Fruit fly (Drosophila melanogaster): ENCODE results near the gene CG7906.
A peak's percentile ranks its signal among the peaks of the same experiment; 100 is the strongest.

Gene CG7906

DNA sequence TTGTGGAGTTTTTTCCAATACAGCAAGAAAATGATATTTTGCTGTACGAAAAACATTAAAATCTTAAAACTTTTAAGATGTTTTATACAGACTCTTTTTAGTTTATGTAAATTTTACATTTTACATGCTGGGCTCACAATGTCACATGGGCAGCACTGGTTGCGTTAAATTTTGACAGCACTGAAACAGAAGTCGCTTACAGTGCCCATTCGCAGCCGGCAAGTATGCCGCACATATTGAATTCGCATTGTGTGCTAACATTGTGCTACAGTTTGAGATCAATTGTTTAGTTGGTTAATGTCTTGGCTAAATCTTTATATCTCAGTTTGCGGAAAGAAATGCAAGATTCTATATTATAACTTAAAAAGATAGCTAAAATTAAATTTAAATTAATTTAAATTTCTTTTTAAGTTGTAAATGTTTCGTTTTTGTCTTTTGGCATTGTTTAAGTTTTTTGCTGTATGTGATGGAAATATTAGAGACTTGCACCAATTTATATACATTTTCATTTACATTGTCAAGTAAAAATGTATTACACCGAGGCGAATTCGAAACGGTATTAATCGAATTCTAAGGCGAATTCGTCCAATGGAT is 24.0 kb upstream of the CG7906 start:
- TF ChIP-seq CG8478 (optimal IDR thresholded peaks at IDR 0.05), result no peak
- peak; percentile 52 to 81 for TF ChIP-seq CTCF (optimal IDR thresholded peaks at IDR 0.05)

DNA sequence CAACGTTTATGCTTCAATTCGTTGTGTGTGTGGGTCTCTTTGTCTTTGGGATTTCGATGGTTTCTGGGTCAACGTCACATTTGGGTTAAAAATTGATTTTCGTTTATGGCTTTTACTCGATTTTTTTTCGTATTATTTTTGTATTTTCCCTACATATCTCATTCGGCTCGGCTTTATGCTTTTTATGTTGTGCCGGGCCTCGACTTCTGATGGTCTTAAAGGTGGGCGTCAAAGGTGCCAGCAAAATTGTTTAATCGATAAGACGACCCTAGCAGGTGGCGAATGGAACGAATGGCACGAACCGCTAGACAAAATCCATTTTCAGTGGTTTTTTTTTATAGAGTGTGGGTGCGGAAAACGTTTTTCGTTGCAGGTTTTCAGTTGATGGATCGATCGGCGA is 20.3 kb upstream of the CG7906 start:
- no peak for TF ChIP-seq CG8478 (optimal IDR thresholded peaks at IDR 0.05)
- TF ChIP-seq CTCF (optimal IDR thresholded peaks at IDR 0.05), result no peak

DNA sequence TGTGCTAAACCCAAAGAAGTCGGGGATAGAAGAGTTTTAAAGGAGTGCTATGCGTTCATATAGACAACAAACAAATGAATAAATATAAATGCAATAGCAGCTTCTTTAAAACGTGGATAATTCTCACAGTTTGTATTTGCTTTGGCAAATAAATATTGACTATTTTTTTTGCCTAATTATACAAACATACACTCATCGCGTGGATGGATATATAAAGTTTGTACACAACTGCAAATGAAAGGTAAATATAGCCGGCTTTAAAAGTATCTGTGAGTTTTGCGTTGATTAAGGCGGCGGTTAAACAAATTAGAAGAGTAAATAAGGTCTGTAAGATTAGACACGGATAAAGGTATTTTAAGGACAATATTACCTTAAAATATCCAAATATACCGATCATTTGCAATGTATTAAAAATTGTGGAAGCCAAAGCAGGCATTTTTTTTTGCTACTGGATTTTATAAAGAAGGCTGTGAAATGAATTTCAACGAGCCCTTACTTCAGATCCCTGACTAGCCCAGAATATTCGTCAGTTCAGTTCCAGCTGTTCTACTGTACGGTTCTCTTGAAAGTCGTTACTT is 18.7 kb upstream of the CG7906 start, which contains the start of gene CG7768:
TSS of gene CG7768 (plus strand) at position 528 of the 578 bp plus-strand sequence.
- TF ChIP-seq CG8478 (optimal IDR thresholded peaks at IDR 0.05) (no peak), CTCF (optimal IDR thresholded peaks at IDR 0.05) (no peak)

DNA sequence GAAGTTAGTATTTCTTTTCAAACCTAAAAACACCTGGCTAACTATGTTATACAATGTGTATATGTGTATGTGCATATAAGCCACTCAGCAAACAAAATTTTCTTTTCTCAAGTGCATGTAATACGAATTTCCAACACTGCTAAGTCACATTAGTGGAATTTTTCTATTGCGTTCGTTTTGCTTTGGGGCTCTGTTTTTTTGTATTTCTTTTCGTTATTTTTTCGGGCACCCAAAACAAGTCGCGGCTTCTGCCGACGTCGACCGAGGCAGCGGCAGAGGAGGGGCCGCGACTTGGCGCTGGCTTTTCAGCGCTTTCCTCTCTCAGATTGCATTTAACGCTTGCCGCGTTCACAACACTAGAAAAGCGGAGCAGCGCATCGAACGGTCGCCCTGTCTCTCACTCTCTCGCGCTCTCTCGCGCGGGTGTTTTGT is 17.0 kb upstream of the CG7906 start:
- TF ChIP-seq CG8478 (optimal IDR thresholded peaks at IDR 0.05) (no peak), CTCF (optimal IDR thresholded peaks at IDR 0.05) (no peak)

DNA sequence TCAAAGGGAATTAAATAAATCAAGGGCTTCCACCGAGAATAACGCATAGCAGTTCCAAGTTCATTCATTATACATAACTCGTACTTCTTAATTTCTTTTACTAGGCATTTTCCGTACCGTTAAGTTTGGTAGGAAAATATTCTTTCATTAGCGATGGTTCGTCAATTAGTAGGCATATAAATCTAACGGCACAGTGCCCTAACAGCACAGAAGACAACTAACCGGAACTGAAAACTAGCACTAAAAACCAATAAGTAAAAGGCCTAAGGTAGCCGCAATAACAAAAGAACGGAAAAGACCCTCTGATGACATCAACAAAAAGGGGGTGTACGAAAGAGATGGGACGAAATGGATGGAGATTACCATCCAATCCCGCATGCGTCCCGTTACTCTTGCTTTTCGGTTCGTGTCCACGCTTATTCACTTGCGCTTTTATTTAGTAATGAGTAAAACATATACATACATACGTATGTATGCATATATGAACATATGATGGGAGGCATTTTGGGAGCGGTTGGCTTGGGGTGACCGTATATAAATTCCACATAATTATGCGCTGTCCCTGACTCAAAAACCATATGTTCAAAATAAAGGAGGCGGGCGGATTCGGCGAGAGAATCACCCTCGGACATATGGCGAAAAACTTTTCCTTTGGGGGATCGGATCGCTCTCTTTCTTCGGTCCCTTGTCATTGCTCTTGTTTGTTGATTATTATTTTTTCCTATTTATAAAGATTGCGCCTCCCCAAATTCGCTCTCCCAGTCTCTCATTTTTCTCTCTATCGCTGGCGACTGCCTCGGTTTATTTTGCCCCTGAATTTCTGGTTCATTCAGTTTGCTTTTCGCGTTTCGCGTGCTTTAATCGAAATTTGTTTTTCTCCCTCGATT is 15.6 kb upstream of the CG7906 start:
- no peak for TF ChIP-seq CTCF (optimal IDR thresholded peaks at IDR 0.05)

DNA sequence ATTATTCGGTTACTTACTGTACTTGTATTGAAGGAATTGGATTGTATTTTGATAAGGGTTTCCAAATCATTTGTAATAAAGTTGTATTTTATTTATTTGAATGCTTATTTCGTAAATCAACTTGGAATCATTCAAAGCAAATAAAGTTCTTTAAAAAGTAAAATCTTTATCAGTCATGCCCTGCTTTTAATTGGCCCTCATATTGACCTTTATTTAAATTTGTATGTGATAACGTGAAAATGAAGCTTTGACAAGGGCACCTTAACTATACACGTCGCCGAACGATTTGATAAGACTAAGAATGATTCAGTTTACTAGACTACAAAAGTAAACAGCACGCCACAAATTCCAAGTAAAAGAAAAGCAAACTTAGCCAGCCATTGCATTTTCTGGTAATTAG is 14.2 kb upstream of the CG7906 start:
- no peak for TF ChIP-seq CTCF (optimal IDR thresholded peaks at IDR 0.05)
- no peak for TF ChIP-seq CG8478 (optimal IDR thresholded peaks at IDR 0.05)

DNA sequence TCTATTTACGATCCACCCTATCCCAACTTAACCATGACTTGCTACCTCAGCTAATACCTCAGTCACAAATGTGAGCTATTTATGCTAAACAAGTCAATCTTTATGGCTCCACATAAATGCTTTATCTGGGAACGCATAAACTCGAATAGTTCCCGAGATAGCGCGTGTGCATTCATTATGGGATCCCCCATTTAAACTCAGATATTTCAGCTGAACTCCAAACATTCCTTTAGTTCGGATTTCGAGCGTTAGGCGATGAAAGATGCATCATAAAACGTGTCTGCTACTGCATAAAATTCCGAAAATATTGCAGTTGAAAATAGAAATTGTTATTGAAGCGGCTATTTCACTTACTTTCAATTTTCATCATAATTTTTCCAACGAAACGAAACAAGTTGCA is 13.0 kb upstream of the CG7906 start:
- TF ChIP-seq CG8478 (optimal IDR thresholded peaks at IDR 0.05), result no peak
- no peak for TF ChIP-seq CTCF (optimal IDR thresholded peaks at IDR 0.05)

DNA sequence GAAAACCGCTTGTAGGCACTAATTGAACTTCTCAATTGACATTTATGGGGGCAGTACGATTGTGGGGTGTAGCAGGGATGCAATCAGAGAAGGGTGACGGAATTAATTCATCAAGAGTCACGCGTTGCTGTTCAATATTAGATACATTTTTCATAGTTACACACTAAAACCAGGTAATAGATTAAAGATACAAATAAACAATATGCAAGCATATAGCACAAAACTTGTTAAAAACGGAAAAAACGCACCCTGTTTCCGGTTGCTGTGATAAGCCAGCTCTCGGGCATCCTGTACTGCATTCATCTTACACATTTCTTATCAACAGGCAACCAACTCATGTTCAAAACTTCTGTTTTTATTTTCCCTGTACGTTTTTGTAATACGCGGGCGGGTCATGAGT is 7.4 kb upstream of the CG7906 start:
- no peak for TF ChIP-seq CG8478 (optimal IDR thresholded peaks at IDR 0.05)
- TF ChIP-seq CTCF (optimal IDR thresholded peaks at IDR 0.05), result no peak

DNA sequence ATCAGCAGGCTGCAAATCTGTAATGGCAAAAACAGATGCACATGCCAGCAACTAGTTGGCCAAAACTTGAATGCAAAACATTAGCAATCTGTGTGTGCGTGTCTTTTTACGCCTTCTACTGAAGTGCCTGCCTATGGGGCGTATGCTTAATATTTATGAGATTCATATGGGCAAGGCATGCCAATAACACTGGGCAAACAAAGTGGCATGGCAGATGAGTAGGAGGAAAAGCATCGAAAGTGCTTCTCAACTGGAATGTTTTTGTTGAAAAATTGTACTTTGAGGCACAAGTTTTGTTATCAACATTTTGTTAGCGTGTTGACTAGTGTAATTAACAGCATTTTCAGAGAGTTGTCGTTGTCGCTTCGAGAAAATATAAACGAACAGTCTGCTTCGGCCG is 7.0 kb upstream of the CG7906 start:
- TF ChIP-seq CG8478 (optimal IDR thresholded peaks at IDR 0.05) (no peak), CTCF (optimal IDR thresholded peaks at IDR 0.05) (no peak)

DNA sequence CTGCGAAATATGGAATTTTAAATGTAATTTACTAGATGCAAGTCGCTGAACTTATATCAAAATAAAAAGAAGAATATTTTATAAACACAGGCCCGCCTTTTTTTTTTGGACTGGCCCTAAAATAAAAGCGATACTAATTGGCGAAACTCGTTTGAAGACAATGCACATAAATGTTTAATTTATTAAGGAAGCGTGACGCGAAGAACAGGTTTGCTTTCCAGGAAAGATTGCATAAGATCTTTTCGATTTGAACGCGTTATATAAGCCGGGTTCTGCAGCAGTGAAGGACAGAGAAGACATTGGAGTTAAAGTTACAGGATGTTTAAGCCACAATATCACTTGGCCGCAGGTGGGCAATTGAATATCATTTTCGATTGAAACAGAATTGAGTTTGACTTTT is 3.3 kb upstream of the CG7906 start, which contains the start of gene CG7924:
TSS of gene CG7924 (plus strand) at position 301 of the 400 bp plus-strand sequence.
- TF ChIP-seq CTCF (optimal IDR thresholded peaks at IDR 0.05) (no peak), CG8478 (optimal IDR thresholded peaks at IDR 0.05) (no peak)

DNA sequence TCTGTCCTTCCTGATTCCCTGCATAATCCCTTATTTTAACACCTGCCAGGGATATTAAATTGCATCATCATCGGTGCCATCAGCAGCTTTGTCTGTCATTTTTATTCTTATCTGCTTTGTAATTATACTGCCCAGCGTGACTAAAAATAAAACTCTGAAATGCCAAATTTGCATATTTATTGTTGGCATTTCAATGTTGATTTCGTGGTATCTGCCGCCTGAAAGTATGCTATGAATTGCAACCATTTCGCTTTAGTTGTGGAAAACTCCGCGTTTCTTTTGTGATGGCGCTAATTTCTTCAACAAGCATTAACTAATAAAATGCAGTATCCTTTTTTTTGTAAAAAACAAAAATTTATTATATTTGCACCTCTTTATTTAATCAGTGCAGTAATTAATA is 615 bp upstream of the CG7906 start, which contains the start of gene CG34244:
TSS of gene CG34244 (minus strand) at position 122 of the 400 bp plus-strand sequence.
- TF ChIP-seq CG8478 (optimal IDR thresholded peaks at IDR 0.05), result no peak
- peak; percentile 84 to 91 for TF ChIP-seq CTCF (optimal IDR thresholded peaks at IDR 0.05)

DNA sequence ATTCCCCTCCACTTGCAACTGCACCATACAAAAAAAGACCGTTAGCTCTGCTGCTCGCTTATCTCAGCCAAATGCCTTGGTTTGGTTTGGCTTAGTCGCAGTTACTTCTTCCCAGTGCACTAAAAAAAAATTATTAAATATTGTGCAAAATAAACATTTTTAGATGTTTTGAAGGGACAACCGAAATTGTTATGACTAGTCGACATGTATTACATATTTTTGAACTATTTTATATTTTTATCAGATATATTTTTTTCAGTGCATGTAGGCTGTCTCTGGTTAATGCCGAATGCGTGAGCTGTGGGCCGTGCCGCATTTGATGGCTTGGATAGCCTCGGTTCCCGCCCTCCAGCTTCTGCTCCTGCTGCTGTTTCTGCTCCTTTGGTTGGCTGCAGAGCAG is 2.9 kb downstream of the CG7906 start:
- TF ChIP-seq CTCF (optimal IDR thresholded peaks at IDR 0.05) (no peak), CG8478 (optimal IDR thresholded peaks at IDR 0.05) (no peak)

DNA sequence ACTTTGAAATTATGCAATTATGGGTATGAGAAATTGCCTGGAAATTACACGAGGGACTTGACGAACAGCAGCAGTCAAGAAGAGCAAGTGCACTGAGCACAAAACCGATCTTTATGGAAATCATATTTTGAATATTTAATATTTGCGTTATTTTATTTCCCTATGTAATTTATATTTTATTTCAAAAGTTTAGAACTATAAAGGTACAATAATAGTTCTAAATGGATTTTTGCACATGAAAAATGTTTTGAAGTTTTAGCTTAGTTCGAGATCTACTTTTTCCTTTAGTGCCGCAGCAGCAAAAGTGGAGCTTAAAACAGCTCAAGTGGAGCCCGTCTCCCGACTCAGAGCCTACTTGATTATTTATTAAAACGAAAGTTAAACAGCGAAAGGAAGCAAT is 4.6 kb downstream of the CG7906 start:
- TF ChIP-seq CTCF (optimal IDR thresholded peaks at IDR 0.05) (no peak), CG8478 (optimal IDR thresholded peaks at IDR 0.05) (no peak)

DNA sequence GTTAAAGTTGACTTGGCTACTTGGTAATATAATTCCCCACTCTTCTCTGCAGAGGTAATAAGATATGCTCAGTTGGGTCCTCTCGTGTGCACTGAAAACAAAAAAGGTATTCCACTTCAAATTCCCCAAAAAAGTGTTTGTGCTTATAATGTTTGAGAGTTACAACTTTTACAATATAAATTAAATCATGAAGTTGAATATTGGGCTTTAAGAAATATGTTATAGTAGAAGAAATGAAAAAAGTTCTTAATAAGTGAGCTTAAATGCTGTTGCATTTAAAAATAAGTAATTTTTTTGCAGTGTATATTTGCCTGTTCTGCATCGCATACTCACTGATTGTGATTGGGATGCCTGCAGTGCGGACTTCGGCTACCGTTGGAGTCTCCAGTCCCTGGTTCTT is 17.0 kb downstream of the CG7906 start:
- no peak for TF ChIP-seq CTCF (optimal IDR thresholded peaks at IDR 0.05)
- no peak for TF ChIP-seq CG8478 (optimal IDR thresholded peaks at IDR 0.05)

DNA sequence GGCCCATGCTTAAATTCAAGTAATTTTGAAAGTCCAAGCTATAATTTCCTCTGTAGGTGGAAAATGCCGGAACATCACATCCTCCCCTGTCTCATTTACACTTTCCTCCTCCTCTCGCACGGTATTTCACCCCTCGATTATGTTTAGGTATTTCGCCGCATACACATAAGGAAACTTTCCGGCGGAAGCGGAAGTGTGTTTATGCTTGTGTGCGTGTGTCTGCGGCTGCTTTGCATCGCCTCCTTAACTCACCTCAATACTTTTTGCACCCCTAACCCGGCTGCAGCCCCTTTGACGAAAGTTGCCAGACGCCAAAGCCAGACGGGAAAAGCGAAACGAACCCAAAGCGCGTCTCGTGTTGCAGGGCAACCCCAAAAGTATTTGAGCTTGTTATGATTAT is 26.3 kb downstream of the CG7906 start:
- no peak for TF ChIP-seq CTCF (optimal IDR thresholded peaks at IDR 0.05)
- TF ChIP-seq CG8478 (optimal IDR thresholded peaks at IDR 0.05), result no peak

Measured in S2 (cell line).